Worm (Caenorhabditis elegans): Measurements from ENCODE around the gene mrpl-41.

Gene mrpl-41

ce11 chrII:288705-289205 is at the start of gene mrpl-41:
Gene mrpl-41 (plus strand): TSS chrII:288939.
- peak; percentile 23 for TF ChIP-seq sdz-12 (GFP tag; optimal IDR thresholded peaks at IDR 0.05)
- TF ChIP-seq nhr-11 (tag; optimal IDR thresholded peaks at IDR 0.05), result no peak
- no peak for TF ChIP-seq Y105C5A.15 (GFP tag; IDR thresholded peaks at IDR 0.05)
- peak; percentile 61; the same call in 1 of the 2 replicates for TF ChIP-seq nhr-42 (GFP tag; IDR thresholded peaks at IDR 0.05)
- 0 out of 2 replicates have a peak, but pooled peaks have one; percentile 14 for TF ChIP-seq snpc-1.2 (GFP tag; IDR thresholded peaks at IDR 0.05)
- TF ChIP-seq snpc-4 (tag; optimal IDR thresholded peaks at IDR 0.05), result no peak
- no peak for TF ChIP-seq spr-1 (tag; optimal IDR thresholded peaks at IDR 0.05)
- no peak for TF ChIP-seq lin-13 (GFP tag; optimal IDR thresholded peaks at IDR 0.05)
- TF ChIP-seq D1046.2 (GFP tag; IDR thresholded peaks at IDR 0.05), result no peak
- TF ChIP-seq F10B5.3 (tag; optimal IDR thresholded peaks at IDR 0.05), result no peak
- TF ChIP-seq mxl-3 (GFP tag; optimal IDR thresholded peaks at IDR 0.05), result no peak
- no peak for TF ChIP-seq mes-2 (tag; optimal IDR thresholded peaks at IDR 0.05; ENCODE audit: poor library complexity, severe bottlenecking)
- TF ChIP-seq T26A8.4 (GFP tag; IDR thresholded peaks at IDR 0.05), result peak; percentile 46; the same call in 1 of the 2 replicates
- TF ChIP-seq lin-1 (GFP tag; IDR thresholded peaks at IDR 0.05), result no peak
- TF ChIP-seq spr-3 (GFP tag; optimal IDR thresholded peaks at IDR 0.05), result no peak
- TF ChIP-seq ama-1 (optimal IDR thresholded peaks at IDR 0.05), result no peak
- no peak for TF ChIP-seq daf-16 (GFP tag; optimal IDR thresholded peaks at IDR 0.05)
- TF ChIP-seq daf-16 (tag; optimal IDR thresholded peaks at IDR 0.05), result no peak

DNA sequence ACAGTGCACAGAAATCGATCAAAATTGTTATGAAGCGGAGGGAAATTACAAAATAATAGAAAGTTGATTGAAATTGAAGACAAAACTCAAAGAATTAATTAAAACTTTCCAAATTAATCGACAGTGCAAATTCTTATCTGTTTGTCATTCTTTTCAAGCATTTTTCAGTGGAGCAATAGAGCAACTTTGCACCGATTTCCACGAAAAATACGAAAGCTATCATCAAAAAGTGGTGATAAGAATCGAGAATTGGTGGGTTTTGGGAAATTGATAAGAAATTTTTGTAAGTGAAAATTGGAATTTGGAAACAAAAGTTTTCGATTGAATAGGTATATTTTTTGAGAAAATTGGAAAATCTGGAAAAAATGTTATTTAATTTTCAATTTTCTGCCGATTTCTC is 48.7 kb upstream of the mrpl-41 start:
- peak in 1 of 2 experiments; percentile 19 for TF ChIP-seq unc-62 (GFP tag; optimal IDR thresholded peaks at IDR 0.05 in 1 of 2)
- no peak for TF ChIP-seq unc-62 (tag; optimal IDR thresholded peaks at IDR 0.05)
- no peak for TF ChIP-seq sdz-12 (GFP tag; optimal IDR thresholded peaks at IDR 0.05)
- no peak for TF ChIP-seq ZK546.5 (tag; optimal IDR thresholded peaks at IDR 0.05)
- no peak for TF ChIP-seq daf-12 (tag; optimal IDR thresholded peaks at IDR 0.05)
- peak; percentile 48 for TF ChIP-seq dve-1 (tag; optimal IDR thresholded peaks at IDR 0.05; ENCODE audit: insufficient read depth)
- peak; percentile 43 for TF ChIP-seq nhr-77 (tag; optimal IDR thresholded peaks at IDR 0.05)
- no peak for TF ChIP-seq F37D6.2 (tag; optimal IDR thresholded peaks at IDR 0.05)
- peak; percentile 62 for TF ChIP-seq dmd-6 (GFP tag; IDR thresholded peaks at IDR 0.05)
- no peak for TF ChIP-seq mxl-3 (GFP tag; optimal IDR thresholded peaks at IDR 0.05)
- no peak for TF ChIP-seq daf-16 (GFP tag; optimal IDR thresholded peaks at IDR 0.05)
- TF ChIP-seq daf-16 (tag; optimal IDR thresholded peaks at IDR 0.05), result peak; percentile 39
- no peak for TF ChIP-seq nhr-42 (GFP tag; IDR thresholded peaks at IDR 0.05)
- peak; percentile 73 for TF ChIP-seq nhr-28 (tag; optimal IDR thresholded peaks at IDR 0.05)
- peak; percentile 25 for TF ChIP-seq hlh-11 (tag; optimal IDR thresholded peaks at IDR 0.05)
- TF ChIP-seq lin-38 (GFP tag; IDR thresholded peaks at IDR 0.05), result peak; percentile 56
- TF ChIP-seq pqm-1 (tag; optimal IDR thresholded peaks at IDR 0.05), result peak; percentile 100

DNA sequence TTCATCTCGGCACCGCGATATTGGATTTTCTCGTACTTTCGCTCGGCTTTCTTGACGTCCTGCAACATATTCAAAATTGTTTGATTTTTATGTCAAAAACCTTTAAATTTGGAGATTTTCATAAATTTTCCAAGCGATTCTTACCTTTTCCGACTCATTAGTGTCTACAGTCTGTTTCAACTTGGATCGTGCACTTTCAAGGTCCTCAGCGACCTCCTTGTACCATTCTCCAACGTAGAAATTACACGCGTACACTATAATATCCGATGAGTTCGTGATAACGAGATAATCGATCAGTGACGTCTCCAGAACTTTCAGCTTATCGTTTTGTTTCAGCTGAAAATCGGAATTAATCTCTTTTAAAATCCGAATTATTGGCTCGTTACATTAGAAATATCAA is 41.0 kb upstream of the mrpl-41 start:
- TF ChIP-seq jun-1 (tag; optimal IDR thresholded peaks at IDR 0.05) (no peak), nhr-25 (tag; optimal IDR thresholded peaks at IDR 0.05; ENCODE audit: borderline replicate concordance, insufficient read depth) (no peak), daf-16 (GFP tag; optimal IDR thresholded peaks at IDR 0.05) (no peak), daf-16 (tag; optimal IDR thresholded peaks at IDR 0.05) (no peak), unc-62 (GFP tag; optimal IDR thresholded peaks at IDR 0.05 in 1 of 2) (peak in 1 of 2 experiments; percentile 94), unc-62 (tag; optimal IDR thresholded peaks at IDR 0.05) (no peak), tra-1 (GFP tag; IDR thresholded peaks at IDR 0.05) (no peak), zip-2 (tag; optimal IDR thresholded peaks at IDR 0.05) (no peak)

DNA sequence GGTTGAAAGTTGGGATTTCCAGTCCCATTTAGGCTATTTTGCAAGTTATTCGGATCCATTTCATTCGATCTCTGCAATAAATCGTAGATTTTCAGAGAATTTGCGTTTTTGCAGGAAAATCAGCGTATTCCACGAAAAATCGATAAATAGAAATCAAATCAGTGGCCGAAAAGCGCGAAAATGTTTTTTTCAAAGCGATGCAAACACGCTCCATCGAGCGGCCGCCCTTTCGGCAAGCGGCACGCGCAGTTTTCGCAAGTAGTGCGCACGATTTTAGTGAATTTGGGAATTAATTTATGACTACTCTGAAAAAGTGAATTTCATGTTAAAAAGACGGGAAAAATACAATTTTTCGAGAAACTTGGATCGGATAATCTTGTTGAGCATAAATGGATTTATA is 33.6 kb upstream of the mrpl-41 start:
- TF ChIP-seq ZK337.2 (GFP tag; IDR thresholded peaks at IDR 0.05) (no peak), vab-7 (GFP tag; IDR thresholded peaks at IDR 0.05) (peak; percentile 84), nhr-111 (GFP tag; optimal IDR thresholded peaks at IDR 0.05) (no peak), Y75B8A.6 (GFP tag; IDR thresholded peaks at IDR 0.05) (no peak), ceh-44 (GFP tag; IDR thresholded peaks at IDR 0.05) (peak; percentile 86), lir-3 (tag; optimal IDR thresholded peaks at IDR 0.05) (peak; percentile 0), aha-1 (tag) (peak; percentile 99), arid-1 (GFP tag; conservative IDR thresholded peaks at IDR 0.05) (peak; percentile 96), aly-2 (tag; optimal IDR thresholded peaks at IDR 0.05) (no peak), zfp-2 (tag; optimal IDR thresholded peaks at IDR 0.05) (peak; percentile 68), Y48G9A.11 (GFP tag; IDR thresholded peaks at IDR 0.05) (peak; percentile 83), zag-1 (tag; optimal IDR thresholded peaks at IDR 0.05) (peak; percentile 50), F37D6.2 (tag; optimal IDR thresholded peaks at IDR 0.05) (peak; percentile 84), fos-1 (tag; optimal IDR thresholded peaks at IDR 0.05) (no peak), mdl-1 (tag; optimal IDR thresholded peaks at IDR 0.05) (peak; percentile 28 to 77), dve-1 (tag; optimal IDR thresholded peaks at IDR 0.05; ENCODE audit: insufficient read depth) (peak; percentile 98)

Data from whole organism, L4 larva.